Worm (Caenorhabditis elegans) whole organism, midembryonic: ENCODE data around the gene Y57A10C.8.

Experiments used
- cog-1 ChIP-seq: sonication (generic microtip); optimal IDR thresholded peaks from 2 replicates; lab custom pipeline; 2016; ENCODE audit warnings: missing genetic modification characterization, missing compliant biosample characterization
- flt-1 ChIP-seq: fragments of 200-800 bp; sonication (Bioruptor generic); IDR thresholded peaks from 2 replicates; pipeline ENCODE4 v1.3.6; 2022; ENCODE audit warnings: missing genetic modification characterization, missing compliant biosample characterization
- ztf-29 ChIP-seq: fragments of 200-800 bp; sonication (Bioruptor generic); IDR thresholded peaks from 2 replicates; pipeline ENCODE4 v1.3.6; 2022; ENCODE audit warnings: missing genetic modification reagents, missing genetic modification characterization, missing compliant biosample characterization

- TF ChIP-seq flt-1 (GFP tag; lab: Robert Waterston, UW) (no peak), cog-1 (tag; lab: Kevin White, UChicago) (no peak), ztf-29 (no peak)
Observed at ce11 chrII:12425644-12426222, 3.9 kb downstream of the Y57A10C.8 start, which contains the start of gene daf-22.
